Worm (Caenorhabditis elegans): ENCODE data around the gene dmsr-6.

ce11 chrII:14494414-14494463, 38.8 kb downstream of the dmsr-6 start, which contains the start of gene cysl-2:
- TF ChIP-seq tab-1 (GFP tag; IDR thresholded peaks at IDR 0.05) (no peak), ztf-23 (GFP tag; IDR thresholded peaks at IDR 0.05) (no peak)
